Fruit fly (Drosophila melanogaster) whole organism, wandering third instar larva: ENCODE results near the gene ara.

Experiments
- Abd-B ChIP-seq: fragments of >200 bp; optimal IDR thresholded peaks from 2 replicates; lab custom pipeline; 2017; ENCODE audit warnings: missing biosample characterization, missing genetic modification characterization
- CG32264 ChIP-seq: fragments of 200-800 bp; sonication (Bioruptor generic); optimal IDR thresholded peaks from 2 replicates; lab custom pipeline; 2016; ENCODE audit warnings: missing biosample characterization, missing genetic modification characterization
- CG9705 ChIP-seq: fragments of 200-800 bp; sonication (Bioruptor generic); optimal IDR thresholded peaks from 2 replicates; lab custom pipeline; 2018; ENCODE audit warnings: missing biosample characterization, mild to moderate bottlenecking, missing genetic modification characterization
- CrebA ChIP-seq: fragments of 200-800 bp; sonication (Bioruptor generic); optimal IDR thresholded peaks from 2 replicates; lab custom pipeline; 2016; ENCODE audit warnings: missing biosample characterization, mild to moderate bottlenecking, missing genetic modification characterization, borderline replicate concordance
- Dfd ChIP-seq: fragments of >200 bp; optimal IDR thresholded peaks from 2 replicates; lab custom pipeline; 2017; ENCODE audit warnings: missing biosample characterization, missing genetic modification characterization
- Dif ChIP-seq: fragments of 200-275, 200-300 bp; sonication (Bioruptor generic); optimal IDR thresholded peaks from 2 replicates; lab custom pipeline; 2018; ENCODE audit warnings: missing biosample characterization, missing genetic modification characterization; ENCODE audit not compliant: partially characterized antibody
- GATAd ChIP-seq: sonication (Bioruptor generic); optimal IDR thresholded peaks from 2 replicates; lab custom pipeline; 2016; ENCODE audit warnings: missing biosample characterization, missing genetic modification characterization
- HLH106 ChIP-seq: fragments of 200-800 bp; optimal IDR thresholded peaks from 3 replicates; lab custom pipeline; 2019; ENCODE audit warnings: missing biosample characterization, mild to moderate bottlenecking, missing genetic modification characterization, moderate library complexity
- Hnf4 ChIP-seq: fragments of 200-800 bp; sonication (Bioruptor generic); optimal IDR thresholded peaks from 2 replicates; lab custom pipeline; 2016; ENCODE audit warnings: missing biosample characterization, mild to moderate bottlenecking, missing genetic modification characterization
- Hr78 ChIP-seq: fragments of >200 bp; optimal IDR thresholded peaks from 2 replicates; lab custom pipeline; 2017; ENCODE audit warnings: missing biosample characterization, missing genetic modification characterization
- Hr83 ChIP-seq: fragments of 200-300 bp; sonication (Bioruptor generic); optimal IDR thresholded peaks from 2 replicates; lab custom pipeline; 2016; ENCODE audit warnings: missing biosample characterization, mild to moderate bottlenecking, missing genetic modification characterization, moderate library complexity; ENCODE audit not compliant: poor library complexity, severe bottlenecking
- Jra ChIP-seq: sonication (Bioruptor generic); optimal IDR thresholded peaks from 2 replicates; lab custom pipeline; 2016; ENCODE audit warnings: missing biosample characterization, missing genetic modification characterization
- Mio ChIP-seq: sonication (Bioruptor generic); optimal IDR thresholded peaks from 2 replicates; lab custom pipeline; 2016; ENCODE audit warnings: missing biosample characterization, missing genetic modification characterization
- Myc ChIP-seq: fragments of >200 bp; optimal IDR thresholded peaks from 2 replicates; lab custom pipeline; 2017
- N ChIP-seq: fragments of >200 bp; optimal IDR thresholded peaks from 2 replicates; lab custom pipeline; 2018; ENCODE audit warnings: missing biosample characterization, missing external identifiers, missing genetic modification characterization
- OdsH ChIP-seq: fragments of 200-800 bp; sonication (Bioruptor generic); optimal IDR thresholded peaks from 2 replicates; lab custom pipeline; 2016; ENCODE audit warnings: missing biosample characterization, mild to moderate bottlenecking, missing genetic modification characterization
- Rel ChIP-seq, 2 experiments: fragments of 200-800 bp; sonication (Bioruptor generic) in 1 of 2; optimal IDR thresholded peaks; 2 replicates in 1 of 2; 3 replicates in 1 of 2; lab custom pipeline; 2016 to 2019; ENCODE audit warnings: mild to moderate bottlenecking in 2 of 2, missing biosample characterization in 2 of 2, missing genetic modification characterization in 2 of 2, moderate library complexity in 1 of 2
- Sp1 ChIP-seq: fragments of 200-800 bp; sonication (Bioruptor generic); optimal IDR thresholded peaks from 3 replicates; lab custom pipeline; 2019; ENCODE audit warnings: missing biosample characterization, mild to moderate bottlenecking, missing genetic modification characterization, moderate library complexity
- Vsx2 ChIP-seq: fragments of 200-300, 225-300 bp; sonication (Bioruptor generic); optimal IDR thresholded peaks from 2 replicates; lab custom pipeline; 2018; ENCODE audit warnings: missing biosample characterization, missing genetic modification characterization; ENCODE audit not compliant: partially characterized antibody
- br ChIP-seq: fragments of 200-800 bp; sonication (Bioruptor generic); optimal IDR thresholded peaks from 2 replicates; lab custom pipeline; 2016; ENCODE audit warnings: missing biosample characterization, missing genetic modification characterization
- brk ChIP-seq: fragments of 200-800 bp; sonication (Bioruptor generic); optimal IDR thresholded peaks from 2 replicates; lab custom pipeline; 2016; ENCODE audit warnings: missing biosample characterization, mild to moderate bottlenecking, missing genetic modification characterization
- dl ChIP-seq, 2 experiments: fragments of 175-275, 200-275 bp in 1 of 2; fragments of 200-275 bp in 1 of 2; sonication (Bioruptor generic); optimal IDR thresholded peaks; lab custom pipeline; 2018; ENCODE audit warnings: mild to moderate bottlenecking in 2 of 2, missing biosample characterization in 2 of 2, missing genetic modification characterization in 2 of 2, moderate library complexity in 2 of 2; ENCODE audit not compliant: partially characterized antibody in 2 of 2, insufficient read depth in 1 of 2
- dmrt93B ChIP-seq: fragments of 200-800 bp; sonication (Bioruptor generic); optimal IDR thresholded peaks from 2 replicates; lab custom pipeline; 2018; ENCODE audit warnings: missing biosample characterization, mild to moderate bottlenecking, missing genetic modification characterization
- dsf ChIP-seq: sonication (Bioruptor generic); optimal IDR thresholded peaks from 2 replicates; lab custom pipeline; 2016; ENCODE audit warnings: missing biosample characterization, missing genetic modification characterization, borderline replicate concordance
- ey ChIP-seq: fragments of 200-800 bp; sonication (Bioruptor generic); optimal IDR thresholded peaks from 2 replicates; lab custom pipeline; 2016; ENCODE audit warnings: missing biosample characterization, missing genetic modification characterization
- foxo ChIP-seq, 2 experiments: fragments of 200-800 bp; sonication (Bioruptor generic); optimal IDR thresholded peaks; 2 replicates in 1 of 2; 3 replicates in 1 of 2; lab custom pipeline; 2016 to 2017; ENCODE audit warnings: missing biosample characterization in 2 of 2, missing genetic modification characterization in 2 of 2
- fru ChIP-seq: fragments of 200-800 bp; sonication (Bioruptor generic); optimal IDR thresholded peaks from 3 replicates; lab custom pipeline; 2016; ENCODE audit warnings: missing biosample characterization, mild to moderate bottlenecking, missing genetic modification characterization
- h ChIP-seq: fragments of 200-800 bp; sonication (Bioruptor generic); optimal IDR thresholded peaks from 3 replicates; lab custom pipeline; 2016; ENCODE audit warnings: missing biosample characterization, mild to moderate bottlenecking, missing genetic modification characterization
- jim ChIP-seq: fragments of 175-275, 200-325 bp; sonication (Bioruptor generic); optimal IDR thresholded peaks from 2 replicates; lab custom pipeline; 2016; ENCODE audit warnings: missing biosample characterization, mild to moderate bottlenecking, missing genetic modification characterization
- lola ChIP-seq: fragments of >200 bp; optimal IDR thresholded peaks from 2 replicates; lab custom pipeline; 2017; ENCODE audit warnings: missing biosample characterization, missing genetic modification characterization
- pan ChIP-seq: fragments of >200 bp; optimal IDR thresholded peaks from 2 replicates; lab custom pipeline; 2017
- psq ChIP-seq: fragments of 200-800 bp; sonication (Bioruptor generic); optimal IDR thresholded peaks from 3 replicates; lab custom pipeline; 2017; ENCODE audit warnings: missing biosample characterization, mild to moderate bottlenecking, missing genetic modification characterization, moderate library complexity
- rgr ChIP-seq: fragments of 200-800 bp; sonication (Bioruptor generic); optimal IDR thresholded peaks from 3 replicates; lab custom pipeline; 2016; ENCODE audit warnings: missing biosample characterization, mild to moderate bottlenecking, missing genetic modification characterization
- sage ChIP-seq: fragments of 200-800 bp; sonication (Bioruptor generic); optimal IDR thresholded peaks from 2 replicates; lab custom pipeline; 2016; ENCODE audit warnings: missing biosample characterization, mild to moderate bottlenecking, missing genetic modification characterization
- sv ChIP-seq: fragments of 200-800 bp; sonication (Bioruptor generic); optimal IDR thresholded peaks from 3 replicates; lab custom pipeline; 2016; ENCODE audit warnings: missing biosample characterization, missing genetic modification characterization
- tai ChIP-seq: sonication (Bioruptor generic); optimal IDR thresholded peaks from 2 replicates; lab custom pipeline; 2016; ENCODE audit warnings: missing biosample characterization, missing genetic modification characterization
- usp ChIP-seq: fragments of >200 bp; optimal IDR thresholded peaks from 2 replicates; lab custom pipeline; 2017; ENCODE audit warnings: missing biosample characterization, missing genetic modification characterization
- woc ChIP-seq: sonication (Bioruptor generic); optimal IDR thresholded peaks from 2 replicates; lab custom pipeline; 2016; ENCODE audit warnings: missing biosample characterization, mild to moderate bottlenecking, missing genetic modification characterization

Gene ara

dm6 chr3L:12615049-12615448 is 34.6 kb downstream of the ara start:
- no peak for TF ChIP-seq Mio (GFP tag; lab: Kevin White, UChicago)
- no peak for TF ChIP-seq sv (GFP tag; lab: Kevin White, UChicago)
- peak; percentile 22 for TF ChIP-seq CrebA (GFP tag; lab: Kevin White, UChicago)

dm6 chr3L:12616400-12616799 is 35.9 kb downstream of the ara start:
- TF ChIP-seq lola (GFP tag; lab: Kevin White, UChicago): no peak
- no peak for TF ChIP-seq GATAd (GFP tag; lab: Kevin White, UChicago)
- no peak for TF ChIP-seq CrebA (GFP tag; lab: Kevin White, UChicago)
- no peak for TF ChIP-seq Hr83
- peak; percentile 80 for TF ChIP-seq ey (GFP tag; lab: Kevin White, UChicago)
- TF ChIP-seq woc: peak; percentile 61
- TF ChIP-seq Dif (GFP tag; lab: Kevin White, UChicago): no peak
- TF ChIP-seq Sp1: peak; percentile 73
- TF ChIP-seq dsf (GFP tag; lab: Kevin White, UChicago): no peak
- TF ChIP-seq brk: peak; percentile 54
- TF ChIP-seq Vsx2 (GFP tag; lab: Kevin White, UChicago): no peak
- TF ChIP-seq Myc (lab: Kevin White, UChicago): no peak
- peak; percentile 71 for TF ChIP-seq Hnf4 (GFP tag; lab: Kevin White, UChicago)
- peak; percentile 75 for TF ChIP-seq OdsH
- peak; percentile 66 for TF ChIP-seq psq (GFP tag; lab: Kevin White, UChicago)
- TF ChIP-seq jim: no peak
- TF ChIP-seq Hr78 (GFP tag; lab: Kevin White, UChicago): no peak
- peak; percentile 18 for TF ChIP-seq Rel (GFP tag; optimal IDR thresholded peaks at IDR 0.05; lab: Kevin White, UChicago)
- TF ChIP-seq Rel (tag; optimal IDR thresholded peaks at IDR 0.05; lab: Kevin White, UChicago): peak; percentile 4
- TF ChIP-seq sv (GFP tag; lab: Kevin White, UChicago): no peak
- peak; percentile 79 for TF ChIP-seq h (GFP tag; lab: Kevin White, UChicago)
- TF ChIP-seq rgr (GFP tag; lab: Kevin White, UChicago): peak; percentile 83
- no peak for TF ChIP-seq Dfd (GFP tag; lab: Kevin White, UChicago)
- peak; percentile 6 for TF ChIP-seq sage (GFP tag; lab: Kevin White, UChicago)
- peak; percentile 23 for TF ChIP-seq Jra (GFP tag; lab: Kevin White, UChicago)
- no peak for TF ChIP-seq tai
- TF ChIP-seq HLH106 (tag; lab: Kevin White, UChicago): peak; percentile 76
- TF ChIP-seq usp (GFP tag; lab: Kevin White, UChicago): no peak
- TF ChIP-seq CG32264 (GFP tag; lab: Kevin White, UChicago): no peak
- TF ChIP-seq fru (GFP tag; lab: Kevin White, UChicago): peak; percentile 84
- TF ChIP-seq N (GFP tag; lab: Kevin White, UChicago): no peak
- TF ChIP-seq CG9705: peak; percentile 44
- TF ChIP-seq foxo (GFP tag; optimal IDR thresholded peaks at IDR 0.05; lab: Kevin White, UChicago): peak in 1 of 2 experiments; percentile 83
- TF ChIP-seq pan (lab: Kevin White, UChicago): no peak
- TF ChIP-seq br (GFP tag; lab: Kevin White, UChicago): peak; percentile 75
- TF ChIP-seq dl (GFP tag; optimal IDR thresholded peaks at IDR 0.05; lab: Kevin White, UChicago; ENCODE audit: insufficient read depth in 1 of 2, partially characterized antibody in 2 of 2): no peak
- no peak for TF ChIP-seq Mio (GFP tag; lab: Kevin White, UChicago)
- TF ChIP-seq dmrt93B (GFP tag; lab: Kevin White, UChicago): peak; percentile 44
- TF ChIP-seq Abd-B (GFP tag; lab: Kevin White, UChicago): no peak

dm6 chr3L:12618824-12619370 is 38.4 kb downstream of the ara start:
- TF ChIP-seq Rel (GFP tag; optimal IDR thresholded peaks at IDR 0.05; lab: Kevin White, UChicago) (no peak), Rel (tag; optimal IDR thresholded peaks at IDR 0.05; lab: Kevin White, UChicago) (no peak), woc (no peak)
